Worm (Caenorhabditis elegans) whole organism, L1 larva: ENCODE measurements around the gene tlp-1.

Experiments
- Y116A8C.19 ChIP-seq: sonication (generic microtip); optimal IDR thresholded peaks from 2 replicates; lab custom pipeline; 2016; ENCODE audit warnings: missing compliant biosample characterization, missing genetic modification characterization, borderline replicate concordance
- ama-1 ChIP-seq: fragments of 150-350 bp; optimal IDR thresholded peaks from 2 replicates; lab custom pipeline; 2014
- blmp-1 ChIP-seq: fragments of 150-350 bp; optimal IDR thresholded peaks from 2 replicates; lab custom pipeline; 2014; ENCODE audit warnings: missing biosample characterization, missing genetic modification characterization
- lin-39 ChIP-seq: fragments of 150-350 bp; optimal IDR thresholded peaks from 2 replicates; lab custom pipeline; 2014; ENCODE audit warnings: missing biosample characterization, missing genetic modification reagents, missing genetic modification characterization
- nhr-12 ChIP-seq: sonication (generic microtip); optimal IDR thresholded peaks from 2 replicates; lab custom pipeline; 2017; ENCODE audit warnings: missing biosample characterization, missing genetic modification characterization
- unc-62 ChIP-seq: fragments of 150-350 bp; optimal IDR thresholded peaks from 2 replicates; lab custom pipeline; 2014; ENCODE audit warnings: missing biosample characterization, missing genetic modification reagents, missing genetic modification characterization

ce11 chrIV:13710367-13710766, 6.5 kb upstream of the tlp-1 start:
- TF ChIP-seq blmp-1 (no peak), ama-1 (lab: Kevin White, UChicago) (no peak), nhr-12 (no peak), Y116A8C.19 (tag; lab: Kevin White, UChicago) (no peak), unc-62 (GFP tag; lab: Kevin White, UChicago) (no peak), lin-39 (tag; lab: Kevin White, UChicago) (no peak)
